Fruit fly (Drosophila melanogaster): ENCODE results near the gene CG17261.

CG17261 gene

dm6 chr2L:3029012-3029411 lies 13.3 kb upstream of the CG17261 start, which contains the start of the genes Sf3b2 and CG17219 (continued):
- TF ChIP-seq zen (tag; optimal IDR thresholded peaks at IDR 0.05) (no peak), CG7357 (GFP tag; IDR thresholded peaks at IDR 0.05) (no peak), CG4730 (GFP tag; IDR thresholded peaks at IDR 0.05) (no peak), pros (GFP tag; optimal IDR thresholded peaks at IDR 0.05) (no peak), CoRest (tag; optimal IDR thresholded peaks at IDR 0.05) (no peak), CG30431 (GFP tag; optimal IDR thresholded peaks at IDR 0.05) (no peak), nom (GFP tag; optimal IDR thresholded peaks at IDR 0.05) (no peak), zen2 (GFP tag; IDR thresholded peaks at IDR 0.05; ENCODE audit: partially characterized antibody) (no peak; the same call in 2 of the 3 replicates), sisA (GFP tag; IDR thresholded peaks at IDR 0.05) (no peak), az2 (GFP tag; optimal IDR thresholded peaks at IDR 0.05) (no peak), Fer3 (tag; optimal IDR thresholded peaks at IDR 0.05) (no peak), D19B (GFP tag; optimal IDR thresholded peaks at IDR 0.05) (no peak), fru (optimal IDR thresholded peaks at IDR 0.05) (no peak), Gug (GFP tag; IDR thresholded peaks at IDR 0.05) (no peak), sqz (GFP tag; optimal IDR thresholded peaks at IDR 0.05) (no peak), CG30403 (GFP tag; optimal IDR thresholded peaks at IDR 0.05) (no peak), CG34422 (GFP tag; IDR thresholded peaks at IDR 0.05) (peak; percentile 16; the same call in 1 of the 3 replicates), CG9437 (GFP tag; optimal IDR thresholded peaks at IDR 0.05) (no peak), CG3847 (GFP tag; IDR thresholded peaks at IDR 0.05) (peak; percentile 54), Vsx1 (GFP tag; optimal IDR thresholded peaks at IDR 0.05) (no peak), CG7745 (tag; optimal IDR thresholded peaks at IDR 0.05) (no peak), Adf1 (GFP tag; IDR thresholded peaks at IDR 0.05) (no peak), CG32532 (GFP tag; IDR thresholded peaks at IDR 0.05) (peak; percentile 25; the same call in 1 of the 2 replicates), sob (GFP tag; IDR thresholded peaks at IDR 0.05) (peak; percentile 25; the same call in 1 of the 2 replicates), CG9609 (GFP tag; optimal IDR thresholded peaks at IDR 0.05) (no peak), gcm (GFP tag; optimal IDR thresholded peaks at IDR 0.05) (no peak), CG16863 (GFP tag; optimal IDR thresholded peaks at IDR 0.05) (no peak), pho (GFP tag; optimal IDR thresholded peaks at IDR 0.05) (no peak), trh (GFP tag; optimal IDR thresholded peaks at IDR 0.05) (no peak), HHEX (GFP tag; optimal IDR thresholded peaks at IDR 0.05) (no peak), B-H1 (GFP tag; IDR thresholded peaks at IDR 0.05) (no peak), CG14710 (tag; optimal IDR thresholded peaks at IDR 0.05) (peak; percentile 45), Chrac-16 (GFP tag; optimal IDR thresholded peaks at IDR 0.05) (no peak), vvl (GFP tag; IDR thresholded peaks at IDR 0.05) (peak; percentile 52), Stat92E (GFP tag; optimal IDR thresholded peaks at IDR 0.05) (no peak), CG8944 (GFP tag; optimal IDR thresholded peaks at IDR 0.05) (no peak), chn (GFP tag; optimal IDR thresholded peaks at IDR 0.05) (no peak), CG33213 (GFP tag; optimal IDR thresholded peaks at IDR 0.05) (peak; percentile 4), PHDP (tag; optimal IDR thresholded peaks at IDR 0.05) (no peak), maf-S (GFP tag; optimal IDR thresholded peaks at IDR 0.05) (no peak), sr (GFP tag; IDR thresholded peaks at IDR 0.05) (no peak), NC2β (GFP tag; optimal IDR thresholded peaks at IDR 0.05) (peak; percentile 51), toy (GFP tag; IDR thresholded peaks at IDR 0.05) (no peak), Dbx (GFP tag; IDR thresholded peaks at IDR 0.05) (no peak), CG34224 (GFP tag; IDR thresholded peaks at IDR 0.05; ENCODE audit: partially characterized antibody) (peak; percentile 76), HLHmδ (GFP tag; optimal IDR thresholded peaks at IDR 0.05) (no peak), CG11723 (GFP tag; optimal IDR thresholded peaks at IDR 0.05) (no peak), CG6854 (GFP tag; optimal IDR thresholded peaks at IDR 0.05) (no peak), BtbVII (GFP tag; optimal IDR thresholded peaks at IDR 0.05) (no peak), Deaf1 (tag; optimal IDR thresholded peaks at IDR 0.05) (no peak), CG5953 (GFP tag; IDR thresholded peaks at IDR 0.05) (no peak), Rfx (GFP tag; IDR thresholded peaks at IDR 0.05) (peak; percentile 39; the same call in 1 of the 2 replicates)
